Worm (Caenorhabditis elegans) whole organism, L3 larva: Measurements from ENCODE around the gene T16A1.2.

ENCODE experiments used
- elt-2 ChIP-seq: sonication (generic microtip); optimal IDR thresholded peaks from 2 replicates; lab custom pipeline; 2016; ENCODE audit warnings: missing genetic modification reagents, mild to moderate bottlenecking, missing genetic modification characterization, missing compliant biosample characterization
- lin-39 ChIP-seq: fragments of 150-350 bp; optimal IDR thresholded peaks from 2 replicates; lab custom pipeline; 2018; ENCODE audit warnings: missing biosample characterization, missing genetic modification reagents, missing genetic modification characterization
- nhr-11 ChIP-seq: fragments of 150-350 bp; optimal IDR thresholded peaks from 2 replicates; lab custom pipeline; 2014; ENCODE audit warnings: missing biosample characterization, missing genetic modification characterization
- nhr-76 ChIP-seq: fragments of 150-350 bp; sonication (generic microtip); optimal IDR thresholded peaks from 5 replicates; lab custom pipeline; 2014; ENCODE audit warnings: missing biosample characterization, missing genetic modification characterization
- sea-2 ChIP-seq: fragments of 150-350 bp; sonication (generic microtip); optimal IDR thresholded peaks from 4 replicates; lab custom pipeline; 2014; ENCODE audit warnings: missing biosample characterization, missing genetic modification reagents, missing genetic modification characterization
- unc-62 ChIP-seq: fragments of 150-350 bp; sonication (generic microtip); optimal IDR thresholded peaks from 4 replicates; lab custom pipeline; 2014; ENCODE audit warnings: missing biosample characterization, missing genetic modification reagents, missing genetic modification characterization
- zag-1 ChIP-seq: fragments of 150-350 bp; optimal IDR thresholded peaks from 2 replicates; lab custom pipeline; 2014; ENCODE audit warnings: missing biosample characterization, missing genetic modification characterization
- ztf-11 ChIP-seq: fragments of 150-350 bp; optimal IDR thresholded peaks from 2 replicates; lab custom pipeline; 2014; ENCODE audit warnings: missing biosample characterization, missing genetic modification characterization

DNA sequence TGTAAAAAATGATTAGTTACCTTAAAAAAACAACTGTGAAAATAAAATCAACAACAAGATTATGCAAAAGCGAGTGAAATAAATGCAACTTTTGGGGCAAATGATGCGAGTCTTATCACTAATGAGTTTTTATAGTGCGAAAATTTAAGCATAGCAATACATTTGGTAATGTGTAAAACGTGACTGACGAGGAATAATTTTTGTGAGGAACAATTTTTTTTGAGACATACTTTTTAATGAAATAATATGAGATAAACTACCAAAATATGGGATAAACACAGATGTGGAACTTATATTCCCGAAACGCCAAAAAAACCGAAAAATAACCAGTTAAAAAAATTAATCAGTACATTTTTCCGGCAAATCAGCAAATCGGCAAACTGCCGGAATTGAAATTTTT, 15.0 kb upstream of the T16A1.2 start, which contains the start of gene F07E5.9:
- TF ChIP-seq nhr-76 (no peak), unc-62 (GFP tag; lab: Kevin White, UChicago) (no peak), sea-2 (GFP tag; lab: Kevin White, UChicago) (no peak), elt-2 (tag; lab: Kevin White, UChicago) (no peak), ztf-11 (tag; lab: Kevin White, UChicago) (no peak), zag-1 (tag; lab: Kevin White, UChicago) (no peak), nhr-11 (tag; lab: Kevin White, UChicago) (no peak), lin-39 (tag; lab: Kevin White, UChicago) (no peak)
